Worm (Caenorhabditis elegans): ENCODE data around the gene W02G9.4.

The W02G9.4 gene

ce11 chrV:2639035-2639434 is 27.7 kb upstream of the W02G9.4 start, which contains the start of gene W02H5.2:
W02H5.2 (plus strand) TSS chrV:2639335.
- TF ChIP-seq zag-1 (tag; optimal IDR thresholded peaks at IDR 0.05) (no peak), ztf-4 (tag; optimal IDR thresholded peaks at IDR 0.05) (no peak), nhr-237 (tag; optimal IDR thresholded peaks at IDR 0.05) (no peak), ZK546.5 (tag; optimal IDR thresholded peaks at IDR 0.05) (no peak), nhr-11 (tag; optimal IDR thresholded peaks at IDR 0.05) (no peak), nhr-10 (tag; optimal IDR thresholded peaks at IDR 0.05) (no peak), nhr-23 (tag; optimal IDR thresholded peaks at IDR 0.05) (no peak), aly-2 (tag; optimal IDR thresholded peaks at IDR 0.05) (no peak), mbf-1 (tag; optimal IDR thresholded peaks at IDR 0.05) (no peak), ama-1 (optimal IDR thresholded peaks at IDR 0.05) (no peak), alr-1 (tag; optimal IDR thresholded peaks at IDR 0.05) (no peak), snpc-4 (tag; optimal IDR thresholded peaks at IDR 0.05) (no peak)

- TF ChIP-seq sma-3 (GFP tag; optimal IDR thresholded peaks at IDR 0.05) (no peak), mbf-1 (tag; optimal IDR thresholded peaks at IDR 0.05) (no peak), skn-1 (tag; optimal IDR thresholded peaks at IDR 0.05) (no peak), sem-4 (tag; optimal IDR thresholded peaks at IDR 0.05) (no peak), ceh-82 (tag; optimal IDR thresholded peaks at IDR 0.05) (no peak), F13H6.1 (tag; optimal IDR thresholded peaks at IDR 0.05) (no peak), sma-9 (GFP tag; optimal IDR thresholded peaks at IDR 0.05) (no peak), sma-9 (tag; optimal IDR thresholded peaks at IDR 0.05) (no peak), nhr-6 (tag; optimal IDR thresholded peaks at IDR 0.05) (no peak), C34F6.9 (tag; optimal IDR thresholded peaks at IDR 0.05) (no peak), crh-2 (tag; optimal IDR thresholded peaks at IDR 0.05) (no peak), ceh-16 (tag; optimal IDR thresholded peaks at IDR 0.05) (no peak), fos-1 (tag; optimal IDR thresholded peaks at IDR 0.05) (no peak), nhr-25 (tag; optimal IDR thresholded peaks at IDR 0.05) (no peak), ZK546.5 (tag; optimal IDR thresholded peaks at IDR 0.05) (no peak), unc-39 (tag; optimal IDR thresholded peaks at IDR 0.05) (no peak), mab-5 (tag; optimal IDR thresholded peaks at IDR 0.05) (no peak), alr-1 (tag; optimal IDR thresholded peaks at IDR 0.05) (no peak), unc-62 (GFP tag; optimal IDR thresholded peaks at IDR 0.05) (no peak)
These were observed 27.2 kb upstream of the W02G9.4 start for ce11 chrV:2639506-2639905.

ce11 chrV:2646067-2646466 is 20.6 kb upstream of the W02G9.4 start:
- TF ChIP-seq ztf-1 (GFP tag; conservative IDR thresholded peaks at IDR 0.05) (no peak), crh-2 (tag; optimal IDR thresholded peaks at IDR 0.05) (no peak), nhr-237 (tag; optimal IDR thresholded peaks at IDR 0.05) (no peak), ZK546.5 (tag; optimal IDR thresholded peaks at IDR 0.05) (no peak), ztf-11 (tag; optimal IDR thresholded peaks at IDR 0.05) (no peak), elt-3 (tag; optimal IDR thresholded peaks at IDR 0.05) (no peak), unc-55 (GFP tag; optimal IDR thresholded peaks at IDR 0.05) (no peak), nhr-12 (tag; optimal IDR thresholded peaks at IDR 0.05) (no peak), blmp-1 (tag; optimal IDR thresholded peaks at IDR 0.05; ENCODE audit: insufficient read depth) (no peak)

ce11 chrV:2647222-2647796 is 19.4 kb upstream of the W02G9.4 start:
- TF ChIP-seq unc-62 (GFP tag; optimal IDR thresholded peaks at IDR 0.05) (no peak), zag-1 (tag; optimal IDR thresholded peaks at IDR 0.05) (no peak), C34F6.9 (tag; optimal IDR thresholded peaks at IDR 0.05) (no peak), ZK546.5 (tag; optimal IDR thresholded peaks at IDR 0.05) (no peak), ceh-82 (tag; optimal IDR thresholded peaks at IDR 0.05) (no peak), blmp-1 (tag; optimal IDR thresholded peaks at IDR 0.05; ENCODE audit: insufficient read depth) (no peak), elt-3 (tag; optimal IDR thresholded peaks at IDR 0.05) (no peak), dmd-4 (tag; optimal IDR thresholded peaks at IDR 0.05) (no peak), peb-1 (tag; optimal IDR thresholded peaks at IDR 0.05) (no peak), elt-1 (tag; optimal IDR thresholded peaks at IDR 0.05) (no peak)

- TF ChIP-seq nhr-129 (tag; optimal IDR thresholded peaks at IDR 0.05) (no peak), unc-62 (GFP tag; optimal IDR thresholded peaks at IDR 0.05) (no peak), mdl-1 (tag; optimal IDR thresholded peaks at IDR 0.05) (no peak), lin-11 (tag; optimal IDR thresholded peaks at IDR 0.05) (no peak), nhr-23 (tag; optimal IDR thresholded peaks at IDR 0.05) (no peak), mab-5 (tag; optimal IDR thresholded peaks at IDR 0.05) (no peak), elt-3 (tag; optimal IDR thresholded peaks at IDR 0.05) (no peak), lin-13 (GFP tag; optimal IDR thresholded peaks at IDR 0.05) (no peak), lin-39 (tag; optimal IDR thresholded peaks at IDR 0.05) (no peak), elt-1 (tag; optimal IDR thresholded peaks at IDR 0.05) (no peak)
These were observed 15.7 kb upstream of the W02G9.4 start for ce11 chrV:2650980-2651379.
